Fruit fly (Drosophila melanogaster): Measurements from ENCODE around the gene CG14969.

CG14969 gene

DNA sequence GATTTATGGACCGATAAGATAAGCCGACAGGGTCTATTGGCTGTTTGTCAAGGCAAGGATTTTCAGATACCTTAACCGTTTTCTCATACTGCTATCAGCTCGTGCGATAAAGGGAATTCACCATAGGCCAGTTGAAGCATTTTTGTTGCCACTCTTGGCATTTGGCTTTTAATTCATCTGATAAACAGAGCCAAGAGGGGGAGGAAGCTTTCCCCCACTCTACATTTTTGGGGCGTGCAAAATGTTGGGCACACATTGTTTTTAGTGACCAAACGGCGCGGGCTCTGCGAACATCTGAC is 15.0 kb upstream of the CG14969 start (continued):
- TF ChIP-seq disco-r (GFP tag; optimal IDR thresholded peaks at IDR 0.05), result no peak
- TF ChIP-seq CG1233 (GFP tag; optimal IDR thresholded peaks at IDR 0.05), result no peak
- no peak for TF ChIP-seq zfh1 (GFP tag; IDR thresholded peaks at IDR 0.05)
- TF ChIP-seq C15 (GFP tag; IDR thresholded peaks at IDR 0.05), result no peak
- no peak for TF ChIP-seq CG8290 (GFP tag; optimal IDR thresholded peaks at IDR 0.05)
- no peak for TF ChIP-seq CG8290 (tag; optimal IDR thresholded peaks at IDR 0.05)
- no peak for TF ChIP-seq Optix (GFP tag; IDR thresholded peaks at IDR 0.05)
- no peak for TF ChIP-seq Mes4 (GFP tag; optimal IDR thresholded peaks at IDR 0.05)
- no peak for TF ChIP-seq CG17328 (GFP tag; IDR thresholded peaks at IDR 0.05)
- TF ChIP-seq grau (tag; optimal IDR thresholded peaks at IDR 0.05), result no peak
- no peak for TF ChIP-seq hkb (optimal IDR thresholded peaks at IDR 0.05)
- TF ChIP-seq hkb (GFP tag; IDR thresholded peaks at IDR 0.05), result no peak
- TF ChIP-seq CG17568 (GFP tag; optimal IDR thresholded peaks at IDR 0.05), result no peak
- TF ChIP-seq insv (GFP tag; optimal IDR thresholded peaks at IDR 0.05), result no peak
- no peak for TF ChIP-seq ci (GFP tag; IDR thresholded peaks at IDR 0.05)
- TF ChIP-seq grn (GFP tag; optimal IDR thresholded peaks at IDR 0.05), result peak; percentile 61
- no peak for TF ChIP-seq CG3847 (GFP tag; IDR thresholded peaks at IDR 0.05)
- TF ChIP-seq CG6854 (GFP tag; optimal IDR thresholded peaks at IDR 0.05), result no peak
- no peak for TF ChIP-seq CG8089 (GFP tag; optimal IDR thresholded peaks at IDR 0.05)
- no peak for TF ChIP-seq CG2712 (tag; optimal IDR thresholded peaks at IDR 0.05)
- TF ChIP-seq lbe (GFP tag; optimal IDR thresholded peaks at IDR 0.05), result no peak
- TF ChIP-seq exex (tag; optimal IDR thresholded peaks at IDR 0.05), result peak; percentile 87
- no peak for TF ChIP-seq CG6689 (GFP tag; IDR thresholded peaks at IDR 0.05)
- TF ChIP-seq h (optimal IDR thresholded peaks at IDR 0.05), result no peak
- TF ChIP-seq ab (GFP tag; optimal IDR thresholded peaks at IDR 0.05), result no peak
- TF ChIP-seq Xbp1 (GFP tag; optimal IDR thresholded peaks at IDR 0.05), result no peak
- no peak for TF ChIP-seq CG17361 (GFP tag; IDR thresholded peaks at IDR 0.05)
- peak; percentile 62 for TF ChIP-seq mirr (GFP tag; optimal IDR thresholded peaks at IDR 0.05)
- TF ChIP-seq vvl (GFP tag; IDR thresholded peaks at IDR 0.05), result no peak
- TF ChIP-seq MESR4 (GFP tag; optimal IDR thresholded peaks at IDR 0.05), result no peak
- TF ChIP-seq CG7745 (tag; optimal IDR thresholded peaks at IDR 0.05), result no peak
- TF ChIP-seq Meics (GFP tag; optimal IDR thresholded peaks at IDR 0.05), result no peak
- no peak for TF ChIP-seq run (tag; optimal IDR thresholded peaks at IDR 0.05)
- TF ChIP-seq trh (GFP tag; optimal IDR thresholded peaks at IDR 0.05), result no peak
- no peak for TF ChIP-seq CG10979 (tag; optimal IDR thresholded peaks at IDR 0.05)
- TF ChIP-seq Med (GFP tag), result peak; percentile 20
- no peak for TF ChIP-seq gt (GFP tag; IDR thresholded peaks at IDR 0.05)
- TF ChIP-seq dysf (GFP tag; IDR thresholded peaks at IDR 0.05), result no peak
- TF ChIP-seq chm (GFP tag; IDR thresholded peaks at IDR 0.05), result no peak
- no peak for TF ChIP-seq CG11398 (GFP tag; optimal IDR thresholded peaks at IDR 0.05)
- TF ChIP-seq inv (GFP tag; IDR thresholded peaks at IDR 0.05; ENCODE audit: partially characterized antibody), result no peak
- no peak for TF ChIP-seq Max (GFP tag; optimal IDR thresholded peaks at IDR 0.05)
- no peak for TF ChIP-seq gcm (GFP tag; optimal IDR thresholded peaks at IDR 0.05)
- TF ChIP-seq HmgZ (tag; optimal IDR thresholded peaks at IDR 0.05), result no peak
- TF ChIP-seq GATAe (GFP tag; conservative IDR thresholded peaks at IDR 0.05), result peak; percentile 72
- TF ChIP-seq tll (GFP tag; optimal IDR thresholded peaks at IDR 0.05), result no peak
- no peak for TF ChIP-seq Camta (GFP tag; optimal IDR thresholded peaks at IDR 0.05)
- TF ChIP-seq twi (tag; optimal IDR thresholded peaks at IDR 0.05), result no peak
- TF ChIP-seq CG10543 (GFP tag; optimal IDR thresholded peaks at IDR 0.05), result peak; percentile 8
- no peak for TF ChIP-seq CG3407 (GFP tag; optimal IDR thresholded peaks at IDR 0.05)
- no peak for TF ChIP-seq CG18476 (GFP tag; optimal IDR thresholded peaks at IDR 0.05)
- TF ChIP-seq jigr1 (GFP tag; IDR thresholded peaks at IDR 0.05), result no peak
- TF ChIP-seq HLH54F (GFP tag; optimal IDR thresholded peaks at IDR 0.05), result no peak
- no peak for TF ChIP-seq abd-A (tag; optimal IDR thresholded peaks at IDR 0.05)
